Worm (Caenorhabditis elegans): ENCODE results near the gene str-33.
A peak's percentile ranks its signal among the peaks of the same experiment; 100 is the strongest.

Gene str-33

DNA sequence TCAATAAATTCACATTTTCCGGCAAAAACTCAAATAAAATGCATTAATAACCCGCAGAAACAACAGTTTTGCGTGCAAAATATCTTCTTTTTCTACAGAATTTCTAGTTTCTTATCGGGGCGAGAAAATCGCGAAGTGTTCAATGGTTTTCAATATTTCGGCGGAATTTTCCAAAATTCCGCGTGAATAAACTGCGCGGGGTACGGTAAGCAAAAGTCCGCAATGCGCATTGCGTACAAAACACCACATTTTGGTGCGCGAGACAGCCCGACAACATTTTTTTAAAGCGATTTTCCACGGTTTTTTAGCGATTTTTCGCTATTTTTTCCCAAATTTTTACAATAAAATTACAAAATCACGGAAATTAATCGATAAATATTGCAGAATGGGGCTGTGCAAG is 33.9 kb upstream of the str-33 start, which contains the start of gene Y45G12B.2 (continued):
- TF ChIP-seq swsn-7 (tag; optimal IDR thresholded peaks at IDR 0.05) = peak; percentile 61
- no peak for TF ChIP-seq irx-1 (tag; optimal IDR thresholded peaks at IDR 0.05)
- no peak for TF ChIP-seq ama-1 (optimal IDR thresholded peaks at IDR 0.05)
- TF ChIP-seq tbx-2 (tag; optimal IDR thresholded peaks at IDR 0.05) = peak; percentile 66
- no peak for TF ChIP-seq nhr-28 (tag; optimal IDR thresholded peaks at IDR 0.05)
- peak; percentile 54 for TF ChIP-seq blmp-1 (tag; optimal IDR thresholded peaks at IDR 0.05)
- TF ChIP-seq ceh-63 (GFP tag; optimal IDR thresholded peaks at IDR 0.05) = no peak
- TF ChIP-seq nhr-71 (tag; optimal IDR thresholded peaks at IDR 0.05) = peak; percentile 74
- TF ChIP-seq elt-3 (tag; optimal IDR thresholded peaks at IDR 0.05) = peak in 1 of 6 experiments; percentile 34
- peak; percentile 68 to 78 for TF ChIP-seq efl-1 (optimal IDR thresholded peaks at IDR 0.05)
- peak; percentile 82 to 97 for TF ChIP-seq efl-1 (GFP tag; optimal IDR thresholded peaks at IDR 0.05 in 1 of 2)
- TF ChIP-seq nhr-20 (tag; optimal IDR thresholded peaks at IDR 0.05) = peak; percentile 72
- TF ChIP-seq mep-1 (tag; optimal IDR thresholded peaks at IDR 0.05) = peak; percentile 84
- peak; percentile 21 for TF ChIP-seq snpc-4 (tag; optimal IDR thresholded peaks at IDR 0.05)
- TF ChIP-seq mab-9 (GFP tag; IDR thresholded peaks at IDR 0.05) = no peak
- peak; percentile 47 for TF ChIP-seq fkh-8 (tag; optimal IDR thresholded peaks at IDR 0.05)
- TF ChIP-seq ceh-90 (tag; optimal IDR thresholded peaks at IDR 0.05) = no peak
- no peak for TF ChIP-seq pqm-1 (tag; optimal IDR thresholded peaks at IDR 0.05)
- no peak for TF ChIP-seq mef-2 (tag; optimal IDR thresholded peaks at IDR 0.05)
- no peak for TF ChIP-seq sptf-1 (tag; optimal IDR thresholded peaks at IDR 0.05)
- TF ChIP-seq egl-13 (tag; optimal IDR thresholded peaks at IDR 0.05) = no peak
- TF ChIP-seq fkh-4 (tag; optimal IDR thresholded peaks at IDR 0.05; ENCODE audit: borderline replicate concordance) = no peak
- peak; percentile 18 for TF ChIP-seq nhr-77 (tag; optimal IDR thresholded peaks at IDR 0.05)
- TF ChIP-seq pax-3 (tag; optimal IDR thresholded peaks at IDR 0.05) = no peak
- TF ChIP-seq hlh-17 (GFP tag; optimal IDR thresholded peaks at IDR 0.05; ENCODE audit: borderline replicate concordance) = no peak
- peak; percentile 55 for TF ChIP-seq unc-130 (tag; optimal IDR thresholded peaks at IDR 0.05)
- TF ChIP-seq C34B4.2 (tag; optimal IDR thresholded peaks at IDR 0.05) = no peak
- no peak for TF ChIP-seq nhr-12 (tag; optimal IDR thresholded peaks at IDR 0.05)
- TF ChIP-seq ceh-82 (tag; optimal IDR thresholded peaks at IDR 0.05) = peak; percentile 60 to 88 (median 63)
- TF ChIP-seq unc-62 (GFP tag; optimal IDR thresholded peaks at IDR 0.05) = no peak
- no peak for TF ChIP-seq pag-3 (tag; optimal IDR thresholded peaks at IDR 0.05; ENCODE audit: borderline replicate concordance, insufficient read depth)
- no peak for TF ChIP-seq lin-14 (GFP tag; optimal IDR thresholded peaks at IDR 0.05)
- TF ChIP-seq hpl-2 (GFP tag; optimal IDR thresholded peaks at IDR 0.05) = no peak
- peak; percentile 45 for TF ChIP-seq skn-1 (tag; optimal IDR thresholded peaks at IDR 0.05)
- no peak for TF ChIP-seq unc-98 (GFP tag; IDR thresholded peaks at IDR 0.05)
- TF ChIP-seq aha-1 (tag; optimal IDR thresholded peaks at IDR 0.05) = no peak

DNA sequence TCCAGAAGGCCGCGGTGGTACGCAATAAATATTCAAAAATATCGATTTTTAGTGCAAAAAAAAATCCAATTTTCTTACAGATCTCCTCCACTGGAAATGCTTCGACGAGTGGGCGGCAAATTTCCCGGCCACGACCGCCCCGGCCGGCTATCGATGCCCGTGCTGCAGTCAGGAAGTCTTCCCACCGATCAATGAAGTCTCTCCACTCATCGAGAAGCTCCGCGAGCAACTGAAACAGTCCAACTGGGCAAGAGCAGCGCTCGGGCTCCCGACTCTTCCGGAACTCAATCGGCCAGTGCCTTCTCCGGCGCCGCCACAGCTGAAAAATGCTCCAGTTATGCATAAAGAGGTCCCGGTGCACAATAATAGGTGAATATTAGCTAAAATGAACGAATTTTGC is 32.4 kb upstream of the str-33 start, which contains the start of gene Y45G12B.3:
Gene Y45G12B.3 (minus strand): TSS at position 320 of the 400 bp plus-strand sequence.
- no peak for TF ChIP-seq aha-1 (tag; optimal IDR thresholded peaks at IDR 0.05)
- no peak for TF ChIP-seq nhr-20 (tag; optimal IDR thresholded peaks at IDR 0.05)
- TF ChIP-seq rnt-1 (tag; optimal IDR thresholded peaks at IDR 0.05) = no peak
- TF ChIP-seq pqm-1 (tag; optimal IDR thresholded peaks at IDR 0.05) = no peak
- TF ChIP-seq snu-23 (GFP tag; optimal IDR thresholded peaks at IDR 0.05) = no peak
- TF ChIP-seq ces-1 (GFP tag; optimal IDR thresholded peaks at IDR 0.05) = no peak
- TF ChIP-seq fkh-8 (tag; optimal IDR thresholded peaks at IDR 0.05) = no peak
- TF ChIP-seq nhr-11 (tag; optimal IDR thresholded peaks at IDR 0.05) = no peak
- TF ChIP-seq nhr-84 (tag; optimal IDR thresholded peaks at IDR 0.05) = no peak
- no peak for TF ChIP-seq nhr-19 (GFP tag; conservative IDR thresholded peaks at IDR 0.05)
- no peak for TF ChIP-seq efl-1 (optimal IDR thresholded peaks at IDR 0.05)
- no peak for TF ChIP-seq efl-1 (GFP tag; optimal IDR thresholded peaks at IDR 0.05 in 1 of 2)
- TF ChIP-seq dsc-1 (tag; optimal IDR thresholded peaks at IDR 0.05) = no peak
- no peak for TF ChIP-seq nhr-237 (tag; optimal IDR thresholded peaks at IDR 0.05)
- TF ChIP-seq xbp-1 (tag; optimal IDR thresholded peaks at IDR 0.05) = no peak
- TF ChIP-seq hlh-4 (tag; optimal IDR thresholded peaks at IDR 0.05) = no peak
- no peak for TF ChIP-seq pag-3 (tag; optimal IDR thresholded peaks at IDR 0.05; ENCODE audit: borderline replicate concordance, insufficient read depth)
- no peak for TF ChIP-seq nhr-77 (tag; optimal IDR thresholded peaks at IDR 0.05)

Measured in whole organism, L1 larva.